Fruit fly (Drosophila melanogaster): ENCODE data around the gene CG45071.

CG45071 gene

DNA sequence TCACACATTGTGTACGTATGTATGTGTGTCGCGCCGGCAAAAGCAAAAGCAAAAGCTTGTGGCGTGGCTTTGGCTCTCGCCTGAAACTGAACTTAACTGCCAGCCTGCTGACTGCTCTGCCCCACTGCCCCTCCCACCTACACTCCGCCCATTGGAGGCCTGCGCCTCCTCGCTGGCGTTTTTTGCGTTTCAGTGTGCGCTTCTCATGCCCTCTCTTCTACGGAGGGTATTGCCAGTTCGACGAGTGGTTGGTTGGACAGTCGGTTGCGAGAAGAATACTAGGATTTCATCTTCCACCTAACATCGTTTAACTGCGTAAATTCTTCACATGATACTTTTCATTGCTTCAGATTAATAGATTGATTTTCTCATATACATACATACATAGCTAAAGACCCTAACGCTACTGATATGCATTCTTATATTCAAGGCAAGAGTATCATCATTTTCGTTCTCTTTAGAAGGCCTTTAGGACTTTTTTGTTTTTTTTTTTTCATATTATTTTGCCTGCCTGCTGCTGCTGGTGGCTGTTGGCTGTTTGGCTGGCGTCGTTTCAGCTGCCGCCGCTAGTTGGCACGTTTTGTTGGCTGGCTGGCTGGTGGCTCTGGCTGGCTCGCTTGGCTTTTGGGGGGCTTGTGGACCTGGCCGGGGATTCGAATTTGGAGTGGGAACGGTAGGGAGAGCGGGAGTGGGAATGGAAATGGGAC lies 680 bp upstream of the CG45071 start (continued):
- TF ChIP-seq fd85E (GFP tag; optimal IDR thresholded peaks at IDR 0.05) (peak; percentile 57), svp (GFP tag) (peak; percentile 96), Hr39 (GFP tag; optimal IDR thresholded peaks at IDR 0.05) (peak; percentile 95), net (GFP tag; optimal IDR thresholded peaks at IDR 0.05) (peak; percentile 91), CG6808 (GFP tag; optimal IDR thresholded peaks at IDR 0.05) (peak; percentile 91), Lpt (GFP tag; optimal IDR thresholded peaks at IDR 0.05) (peak; percentile 79), CG6276 (GFP tag; optimal IDR thresholded peaks at IDR 0.05) (peak; percentile 87), OdsH (GFP tag; optimal IDR thresholded peaks at IDR 0.05) (peak; percentile 95), Blimp-1 (GFP tag; optimal IDR thresholded peaks at IDR 0.05) (no peak), CG10669 (GFP tag; optimal IDR thresholded peaks at IDR 0.05) (peak; percentile 87), CG4318 (GFP tag; optimal IDR thresholded peaks at IDR 0.05) (peak; percentile 93), Sox14 (GFP tag; optimal IDR thresholded peaks at IDR 0.05) (peak; percentile 95), Hr38 (GFP tag; optimal IDR thresholded peaks at IDR 0.05) (peak; percentile 17), Sox15 (GFP tag; optimal IDR thresholded peaks at IDR 0.05) (peak; percentile 93), Ets96B (tag; optimal IDR thresholded peaks at IDR 0.05) (peak; percentile 90), CG10631 (GFP tag; optimal IDR thresholded peaks at IDR 0.05) (peak; percentile 91), CG16779 (tag; optimal IDR thresholded peaks at IDR 0.05) (peak; percentile 85), eg (GFP tag; IDR thresholded peaks at IDR 0.05) (peak; percentile 86), CG6792 (GFP tag; optimal IDR thresholded peaks at IDR 0.05) (peak; percentile 93), Eip78C (GFP tag) (peak; percentile 99)

DNA sequence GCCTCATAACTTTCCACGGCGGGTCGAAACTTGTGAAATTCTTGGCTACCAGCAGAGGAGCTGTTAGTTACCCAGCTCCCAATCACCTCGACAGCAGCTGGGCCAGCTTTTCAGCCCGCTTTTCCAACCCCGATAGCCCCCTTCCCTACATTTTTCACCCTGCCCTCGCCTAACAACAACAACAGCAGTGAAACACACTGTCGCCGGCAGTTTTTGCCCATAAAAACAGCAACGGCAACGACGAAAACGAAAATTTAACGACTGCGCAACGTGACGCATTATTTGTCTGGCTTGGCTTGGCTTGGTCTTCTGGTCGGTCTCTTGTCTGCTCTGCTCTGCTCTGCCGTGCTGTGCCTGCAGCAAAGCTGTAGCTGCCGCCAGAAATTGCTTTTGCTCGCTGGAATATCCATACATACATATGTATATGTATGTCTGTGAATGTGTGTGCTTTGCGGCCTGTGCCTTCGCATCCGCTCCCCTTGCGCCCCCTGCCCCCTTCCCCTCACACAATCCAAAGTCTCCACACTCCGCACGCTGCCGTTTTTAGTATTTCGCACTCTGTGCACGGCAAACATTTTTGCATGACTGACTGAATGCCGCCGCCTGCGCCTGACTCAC lies 1.6 kb downstream of the CG45071 start:
- TF ChIP-seq CG6276 (GFP tag; optimal IDR thresholded peaks at IDR 0.05) (no peak), dsx (GFP tag; optimal IDR thresholded peaks at IDR 0.05; ENCODE audit: poor library complexity, severe bottlenecking) (peak; percentile 8), CG6163 (GFP tag; IDR thresholded peaks at IDR 0.05) (no peak), CG8119 (GFP tag; IDR thresholded peaks at IDR 0.05) (no peak), CG34406 (GFP tag; optimal IDR thresholded peaks at IDR 0.05) (no peak), Lpt (GFP tag; optimal IDR thresholded peaks at IDR 0.05) (no peak), CG6854 (GFP tag; optimal IDR thresholded peaks at IDR 0.05) (peak; percentile 99), Sox14 (GFP tag; optimal IDR thresholded peaks at IDR 0.05) (no peak), CG8319 (GFP tag; optimal IDR thresholded peaks at IDR 0.05) (no peak)

DNA sequence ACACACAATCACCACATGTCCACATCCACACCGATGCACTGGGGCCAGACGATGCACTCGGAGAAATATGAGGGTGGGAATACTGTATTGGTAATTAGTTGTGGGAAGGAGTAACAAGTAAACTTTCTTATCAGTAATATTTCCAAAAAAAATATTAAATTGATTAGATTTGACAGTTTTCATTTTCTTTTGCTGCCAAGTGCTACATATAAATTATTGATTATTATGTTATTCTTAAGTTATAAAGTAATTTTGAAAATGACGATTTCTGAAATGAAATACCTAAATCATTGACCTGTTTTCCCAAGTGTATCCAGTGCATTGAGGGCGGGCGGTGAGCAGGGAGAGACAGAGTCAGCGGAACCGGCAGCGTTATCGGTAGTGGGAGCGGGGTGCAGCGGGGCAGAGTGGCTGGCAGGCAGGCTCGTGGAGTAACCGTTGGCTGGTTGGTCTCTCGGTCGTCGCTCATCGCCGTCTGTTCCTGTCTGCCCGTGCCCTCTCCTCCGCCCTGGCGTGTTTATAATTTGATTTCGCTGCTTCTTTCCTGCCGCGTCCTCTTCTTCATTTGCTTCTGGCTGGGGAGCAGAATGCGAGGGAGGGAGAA lies 2.2 kb downstream of the CG45071 start:
- TF ChIP-seq CG10631 (GFP tag; optimal IDR thresholded peaks at IDR 0.05): peak; percentile 98
- TF ChIP-seq Sox14 (GFP tag; optimal IDR thresholded peaks at IDR 0.05): peak; percentile 93
- peak; percentile 91 for TF ChIP-seq CG11762 (GFP tag; optimal IDR thresholded peaks at IDR 0.05; ENCODE audit: insufficient read depth)
- TF ChIP-seq Hr4 (GFP tag; optimal IDR thresholded peaks at IDR 0.05): peak; percentile 95
- TF ChIP-seq CG8632 (GFP tag; optimal IDR thresholded peaks at IDR 0.05): peak; percentile 95
- TF ChIP-seq topi (GFP tag; optimal IDR thresholded peaks at IDR 0.05): peak; percentile 93
- TF ChIP-seq Eip78C (GFP tag): peak; percentile 99
- peak; percentile 94 for TF ChIP-seq CG11902 (GFP tag; optimal IDR thresholded peaks at IDR 0.05)
- peak; percentile 82 for TF ChIP-seq CG1621 (tag; optimal IDR thresholded peaks at IDR 0.05)
- peak; percentile 97 for TF ChIP-seq CG6792 (GFP tag; optimal IDR thresholded peaks at IDR 0.05)
- TF ChIP-seq Smox (GFP tag; optimal IDR thresholded peaks at IDR 0.05): peak; percentile 94
- TF ChIP-seq Hr38 (GFP tag; optimal IDR thresholded peaks at IDR 0.05): no peak
- TF ChIP-seq CG3919 (GFP tag; optimal IDR thresholded peaks at IDR 0.05): peak; percentile 95
- peak; percentile 96 for TF ChIP-seq net (GFP tag; optimal IDR thresholded peaks at IDR 0.05)
- TF ChIP-seq acj6 (GFP tag; optimal IDR thresholded peaks at IDR 0.05): peak; percentile 97
- TF ChIP-seq CG8319 (GFP tag; optimal IDR thresholded peaks at IDR 0.05): peak; percentile 91
- peak; percentile 94 for TF ChIP-seq CG6276 (GFP tag; optimal IDR thresholded peaks at IDR 0.05)
- TF ChIP-seq CG6808 (GFP tag; optimal IDR thresholded peaks at IDR 0.05): peak; percentile 96
- TF ChIP-seq dac (GFP tag; optimal IDR thresholded peaks at IDR 0.05): peak; percentile 91
- peak; percentile 97 for TF ChIP-seq CG8119 (GFP tag; IDR thresholded peaks at IDR 0.05)
- TF ChIP-seq pdm3 (GFP tag; optimal IDR thresholded peaks at IDR 0.05): peak; percentile 92
- peak; percentile 95 for TF ChIP-seq Eip75B (GFP tag; optimal IDR thresholded peaks at IDR 0.05)
- TF ChIP-seq CG10669 (GFP tag; optimal IDR thresholded peaks at IDR 0.05): peak; percentile 95
- TF ChIP-seq dsx (GFP tag; optimal IDR thresholded peaks at IDR 0.05; ENCODE audit: poor library complexity, severe bottlenecking): peak; percentile 92
- peak; percentile 91 for TF ChIP-seq CG31627 (GFP tag; optimal IDR thresholded peaks at IDR 0.05)
- TF ChIP-seq fkh (GFP tag; optimal IDR thresholded peaks at IDR 0.05): no peak
- peak; percentile 96 for TF ChIP-seq OdsH (GFP tag; optimal IDR thresholded peaks at IDR 0.05)
- TF ChIP-seq Ets21C (GFP tag; optimal IDR thresholded peaks at IDR 0.05): peak; percentile 90
- peak; percentile 97 for TF ChIP-seq svp (GFP tag)
- peak; percentile 96 for TF ChIP-seq lz (GFP tag; optimal IDR thresholded peaks at IDR 0.05)
- TF ChIP-seq fd85E (GFP tag; optimal IDR thresholded peaks at IDR 0.05): peak; percentile 77
- peak; percentile 88 for TF ChIP-seq eg (GFP tag; IDR thresholded peaks at IDR 0.05)

All from whole organism, prepupa.